Fruit fly (Drosophila melanogaster) whole organism, pupa: ENCODE data around the gene Or13a.

Experiments
- CG15710 ChIP-seq: fragments of 200-800 bp; sonication (Bioruptor generic); optimal IDR thresholded peaks from 2 replicates; lab custom pipeline; 2018; ENCODE audit warnings: missing biosample characterization, mild to moderate bottlenecking, missing genetic modification characterization, moderate library complexity
- CG17806 ChIP-seq: fragments of 200-800 bp; sonication (Bioruptor generic); optimal IDR thresholded peaks from 2 replicates; lab custom pipeline; 2018; ENCODE audit warnings: missing biosample characterization, mild to moderate bottlenecking, missing genetic modification characterization, moderate library complexity
- CG34367 ChIP-seq: fragments of 200-800 bp; sonication (Bioruptor generic); optimal IDR thresholded peaks from 2 replicates; lab custom pipeline; 2018; ENCODE audit warnings: missing biosample characterization, mild to moderate bottlenecking, missing genetic modification characterization
- CG4496 ChIP-seq: fragments of 200-800 bp; sonication (Bioruptor generic); IDR thresholded peaks from 3 replicates; pipeline ENCODE4 v1.3.6; 2022; ENCODE audit warnings: missing biosample characterization, missing genetic modification characterization
- CG9948 ChIP-seq: fragments of 200-800 bp; sonication (Bioruptor generic); optimal IDR thresholded peaks from 2 replicates; lab custom pipeline; 2018; ENCODE audit warnings: missing biosample characterization, mild to moderate bottlenecking, missing genetic modification characterization, moderate library complexity
- EcR ChIP-seq: fragments of 200-800 bp; sonication (Bioruptor generic); optimal IDR thresholded peaks from 3 replicates; lab custom pipeline; 2019; ENCODE audit warnings: missing biosample characterization, missing genetic modification characterization, mild to moderate bottlenecking, moderate library complexity, missing genetic modification reagents
- Pif1B ChIP-seq: fragments of 200-800 bp; sonication (Bioruptor generic); optimal IDR thresholded peaks from 3 replicates; lab custom pipeline; 2016; ENCODE audit warnings: missing biosample characterization, missing genetic modification characterization
- Snoo ChIP-seq: fragments of 200-800 bp; sonication (Bioruptor generic); optimal IDR thresholded peaks from 3 replicates; lab custom pipeline; 2017; ENCODE audit warnings: missing biosample characterization, mild to moderate bottlenecking, missing genetic modification characterization, inconsistent platforms
- fd96Ca ChIP-seq: fragments of 200-800 bp; sonication (Bioruptor generic); IDR thresholded peaks from 3 replicates; pipeline ENCODE4 v1.3.6; 2022; ENCODE audit warnings: missing biosample characterization, missing genetic modification characterization
- gl ChIP-seq: fragments of 200-800 bp; sonication (Bioruptor generic); optimal IDR thresholded peaks from 2 replicates; lab custom pipeline; 2018; ENCODE audit warnings: missing biosample characterization, mild to moderate bottlenecking, missing genetic modification characterization
- rn ChIP-seq: fragments of 200-800 bp; sonication (Bioruptor generic); IDR thresholded peaks from 2 replicates; pipeline ENCODE4 v1.3.6; 2022; ENCODE audit warnings: missing biosample characterization, missing genetic modification characterization

DNA sequence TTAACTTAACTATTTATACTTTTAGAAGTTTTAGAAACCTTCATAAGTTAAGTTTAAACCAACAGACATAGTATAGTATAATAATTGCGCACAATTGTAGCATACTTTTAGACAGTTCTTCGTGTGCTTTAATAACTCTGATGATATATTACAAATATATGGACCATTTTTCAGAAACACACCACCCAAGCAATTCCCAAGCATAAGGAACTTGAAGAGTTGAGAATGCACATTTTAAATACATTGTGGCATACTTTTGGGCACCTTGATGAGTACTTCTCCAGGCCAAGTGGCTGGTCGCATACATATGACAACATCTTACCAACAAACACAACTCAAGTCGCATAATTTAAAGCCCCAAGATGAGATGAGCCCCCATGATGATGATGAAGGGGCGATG is 4.6 kb upstream of the Or13a start:
- TF ChIP-seq CG9948 = no peak
- no peak for TF ChIP-seq fd96Ca
- TF ChIP-seq CG17806 = no peak
- TF ChIP-seq rn (GFP tag; lab: Robert Waterston, UW) = no peak
- TF ChIP-seq gl (tag; lab: Kevin White, UChicago) = no peak
- no peak for TF ChIP-seq EcR (GFP tag; lab: Kevin White, UChicago)
- TF ChIP-seq Snoo = no peak
- no peak for TF ChIP-seq CG4496 (GFP tag; lab: Robert Waterston, UW)
- TF ChIP-seq CG34367 (tag; lab: Kevin White, UChicago) = no peak
- TF ChIP-seq CG15710 (tag; lab: Kevin White, UChicago) = no peak
- no peak for TF ChIP-seq Pif1B (GFP tag; lab: Kevin White, UChicago)
